Fruit fly (Drosophila melanogaster) whole organism, adult: ENCODE measurements around the gene Cyp4ac1.

Source experiments
- CG12768 ChIP-seq: fragments of 200-800 bp; sonication (Bioruptor generic); optimal IDR thresholded peaks from 2 replicates; lab custom pipeline; 2017; ENCODE audit warnings: missing biosample characterization, missing genetic modification characterization, mild to moderate bottlenecking, moderate library complexity, missing genetic modification reagents
- CG14711 ChIP-seq: fragments of 200-800 bp; sonication (Bioruptor generic); optimal IDR thresholded peaks from 2 replicates; lab custom pipeline; 2018; ENCODE audit warnings: missing biosample characterization, mild to moderate bottlenecking, missing genetic modification characterization, moderate library complexity
- CG33017 ChIP-seq: fragments of 200-800 bp; sonication (Bioruptor generic); optimal IDR thresholded peaks from 2 replicates; lab custom pipeline; 2018; ENCODE audit warnings: missing biosample characterization, mild to moderate bottlenecking, missing genetic modification characterization, moderate library complexity
- CG5204 ChIP-seq: fragments of 200-800 bp; sonication (Bioruptor generic); optimal IDR thresholded peaks from 2 replicates; lab custom pipeline; 2016; ENCODE audit warnings: missing biosample characterization, missing genetic modification characterization
- CG7045 ChIP-seq: fragments of 200-800 bp; sonication (Bioruptor generic); optimal IDR thresholded peaks from 2 replicates; lab custom pipeline; 2017; ENCODE audit warnings: missing biosample characterization, mild to moderate bottlenecking, missing genetic modification characterization
- Clk ChIP-seq: fragments of 200-800 bp; sonication (Bioruptor generic); optimal IDR thresholded peaks from 2 replicates; lab custom pipeline; 2017; ENCODE audit warnings: missing biosample characterization, missing genetic modification characterization
- Crg-1 ChIP-seq: fragments of 200-800 bp; sonication (Bioruptor generic); optimal IDR thresholded peaks from 2 replicates; lab custom pipeline; 2016; ENCODE audit warnings: missing biosample characterization, missing genetic modification characterization
- bab1 ChIP-seq: fragments of 200-800 bp; sonication (Bioruptor generic); optimal IDR thresholded peaks from 3 replicates; lab custom pipeline; 2019; ENCODE audit warnings: missing biosample characterization, mild to moderate bottlenecking, missing genetic modification characterization, moderate library complexity
- tj ChIP-seq: fragments of 200-800 bp; sonication (Bioruptor generic); optimal IDR thresholded peaks from 3 replicates; lab custom pipeline; 2017; ENCODE audit warnings: missing biosample characterization, mild to moderate bottlenecking, missing genetic modification characterization, moderate library complexity

DNA sequence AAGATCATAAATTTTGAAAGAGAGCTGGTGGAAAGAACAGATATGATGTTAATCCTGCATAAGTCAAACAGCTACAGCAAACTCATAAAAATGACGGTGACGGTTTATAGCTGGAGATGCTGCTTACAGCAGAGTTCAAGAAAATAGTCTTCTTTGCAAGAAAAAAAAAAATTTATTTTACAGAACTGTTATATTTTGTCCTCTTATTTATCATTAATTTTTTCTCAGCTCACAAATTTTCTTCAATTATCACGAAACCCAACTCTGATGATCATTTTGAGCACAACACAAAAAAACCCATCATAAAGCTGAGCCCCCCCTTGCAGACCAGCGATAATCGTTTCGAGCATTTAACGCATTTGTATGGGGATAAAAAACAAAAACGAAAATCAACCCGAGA lies 32.4 kb upstream of the Cyp4ac1 start:
- TF ChIP-seq Crg-1 (GFP tag; lab: Kevin White, UChicago) (no peak), tj (GFP tag; lab: Kevin White, UChicago) (no peak), CG14711 (tag; lab: Kevin White, UChicago) (no peak), Clk (GFP tag; lab: Kevin White, UChicago) (no peak), CG7045 (GFP tag; lab: Kevin White, UChicago) (no peak), CG12768 (no peak), bab1 (no peak), CG33017 (tag; lab: Kevin White, UChicago) (no peak), CG5204 (no peak)
